Worm (Caenorhabditis elegans): ENCODE measurements around the gene srw-79.

- no peak for TF ChIP-seq him-1 (tag; optimal IDR thresholded peaks at IDR 0.05)
- TF ChIP-seq dao-5 (tag; optimal IDR thresholded peaks at IDR 0.05), result no peak
- TF ChIP-seq W03F9.2 (tag; optimal IDR thresholded peaks at IDR 0.05), result no peak
Observed at ce11 chrII:2921860-2922259, 24.7 kb upstream of the srw-79 start.

Data from whole organism, L4/young adult.